Fruit fly (Drosophila melanogaster) whole organism, embryonic: ENCODE data around the gene CG12723.
A peak's percentile ranks its signal among the peaks of the same experiment; 100 is the strongest.

Experiments
- Adf1 ChIP-seq: fragments of 200-800 bp; sonication (Bioruptor generic); IDR thresholded peaks from 2 replicates; pipeline ENCODE4 v1.3.6; 2022; ENCODE audit warnings: missing biosample characterization, missing genetic modification characterization
- Blimp-1 ChIP-seq: fragments of 200-800 bp; sonication (Bioruptor generic); optimal IDR thresholded peaks from 3 replicates; lab custom pipeline; 2018; ENCODE audit warnings: missing biosample characterization, missing genetic modification characterization, mild to moderate bottlenecking, moderate library complexity, missing genetic modification reagents
- C15 ChIP-seq: fragments of 200-800 bp; sonication (Bioruptor generic); IDR thresholded peaks from 3 replicates; pipeline ENCODE4 v1.3.6; 2022; ENCODE audit warnings: missing biosample characterization, missing genetic modification characterization
- CG10267 ChIP-seq: fragments of 200-800 bp; sonication (Bioruptor generic); optimal IDR thresholded peaks from 2 replicates; lab custom pipeline; 2018; ENCODE audit warnings: missing biosample characterization, mild to moderate bottlenecking, missing genetic modification characterization, moderate library complexity
- CG10321 ChIP-seq: fragments of 200-800 bp; sonication (Bioruptor generic); IDR thresholded peaks from 2 replicates; pipeline ENCODE4 v1.3.6; 2022; ENCODE audit warnings: missing biosample characterization, missing genetic modification characterization
- CG12659 ChIP-seq: fragments of 200-800 bp; sonication (Bioruptor generic); optimal IDR thresholded peaks from 3 replicates; lab custom pipeline; 2017; ENCODE audit warnings: mild to moderate bottlenecking, missing biosample characterization, missing genetic modification reagents, missing genetic modification characterization
- CG13624 ChIP-seq: fragments of 200-800 bp; sonication (Bioruptor generic); optimal IDR thresholded peaks from 2 replicates; lab custom pipeline; 2016; ENCODE audit warnings: missing biosample characterization, missing genetic modification characterization
- CG15073 ChIP-seq: fragments of 200-800 bp; sonication (Bioruptor generic); optimal IDR thresholded peaks from 2 replicates; lab custom pipeline; 2016; ENCODE audit warnings: missing biosample characterization, missing genetic modification characterization
- CG15269 ChIP-seq: fragments of 200-800 bp; sonication (Bioruptor generic); optimal IDR thresholded peaks from 2 replicates; lab custom pipeline; 2018; ENCODE audit warnings: missing biosample characterization, mild to moderate bottlenecking, missing genetic modification characterization, moderate library complexity
- CG2875 ChIP-seq: fragments of 200-800 bp; sonication (Bioruptor generic); optimal IDR thresholded peaks from 2 replicates; lab custom pipeline; 2017; ENCODE audit warnings: missing biosample characterization, mild to moderate bottlenecking, missing genetic modification characterization, missing genetic modification reagents
- CG32767 ChIP-seq: fragments of 200-800 bp; sonication (Bioruptor generic); IDR thresholded peaks from 2 replicates; pipeline ENCODE4 v1.3.6; 2022; ENCODE audit warnings: missing biosample characterization, missing genetic modification characterization
- CG34376 ChIP-seq: fragments of 200-800 bp; sonication (Bioruptor generic); optimal IDR thresholded peaks from 2 replicates; lab custom pipeline; 2018; ENCODE audit warnings: missing biosample characterization, mild to moderate bottlenecking, missing genetic modification characterization
- CG4328 ChIP-seq: fragments of 200-800 bp; sonication (Bioruptor generic); optimal IDR thresholded peaks from 3 replicates; lab custom pipeline; 2017; ENCODE audit warnings: missing biosample characterization, missing genetic modification reagents, missing genetic modification characterization
- CG5180 ChIP-seq: fragments of 200-800 bp; sonication (Bioruptor generic); optimal IDR thresholded peaks from 3 replicates; lab custom pipeline; 2017; ENCODE audit warnings: missing biosample characterization, missing genetic modification characterization, mild to moderate bottlenecking, moderate library complexity, missing genetic modification reagents
- CG6683 ChIP-seq: fragments of 200-800 bp; sonication (Bioruptor generic); optimal IDR thresholded peaks from 2 replicates; lab custom pipeline; 2017; ENCODE audit warnings: missing biosample characterization, mild to moderate bottlenecking, missing genetic modification characterization, missing genetic modification reagents
- CG8924 ChIP-seq: fragments of 200-800 bp; optimal IDR thresholded peaks from 3 replicates; lab custom pipeline; 2019; ENCODE audit warnings: missing biosample characterization, mild to moderate bottlenecking, missing genetic modification characterization, moderate library complexity
- Dfd ChIP-seq, 2 experiments: fragments of >200 bp; optimal IDR thresholded peaks; 2 replicates each; lab custom pipeline; 2017; ENCODE audit warnings: missing biosample characterization in 2 of 2, missing genetic modification characterization in 2 of 2
- Drgx ChIP-seq: fragments of 200-800 bp; sonication (Bioruptor generic); IDR thresholded peaks from 2 replicates; pipeline ENCODE4 v1.3.6; 2022; ENCODE audit warnings: missing biosample characterization, missing genetic modification characterization
- Hmx ChIP-seq: fragments of 200-800 bp; sonication (Bioruptor generic); optimal IDR thresholded peaks from 2 replicates; lab custom pipeline; 2016; ENCODE audit warnings: missing biosample characterization, missing genetic modification characterization
- Hr78 ChIP-seq, 2 experiments: fragments of 200-800 bp in 1 of 2; fragments of >200 bp in 1 of 2; sonication (Bioruptor generic) in 1 of 2; optimal IDR thresholded peaks; 2 replicates each; lab custom pipeline; 2017 to 2019; ENCODE audit warnings: missing biosample characterization in 2 of 2, missing genetic modification characterization in 2 of 2, mild to moderate bottlenecking in 1 of 2, moderate library complexity in 1 of 2
- NC2β ChIP-seq: fragments of 200-800 bp; sonication (Bioruptor generic); optimal IDR thresholded peaks from 2 replicates; lab custom pipeline; 2016; ENCODE audit warnings: missing biosample characterization, missing genetic modification characterization
- Oaz ChIP-seq: fragments of 200-800 bp; sonication (Bioruptor generic); IDR thresholded peaks from 2 replicates; pipeline ENCODE4 v1.3.6; 2022; ENCODE audit warnings: missing biosample characterization, missing genetic modification characterization
- Opbp ChIP-seq: fragments of 200-800 bp; sonication (Bioruptor generic); IDR thresholded peaks from 3 replicates; pipeline ENCODE4 v1.3.6; 2022; ENCODE audit warnings: missing biosample characterization, missing genetic modification characterization; ENCODE audit not compliant: partially characterized antibody
- Sox100B ChIP-seq: fragments of 200-800 bp; sonication (Bioruptor generic); optimal IDR thresholded peaks from 3 replicates; lab custom pipeline; 2018; ENCODE audit warnings: missing biosample characterization, mild to moderate bottlenecking, missing genetic modification characterization
- ap ChIP-seq: fragments of 200-800 bp; sonication (Bioruptor generic); IDR thresholded peaks from 2 replicates; pipeline ENCODE4 v1.3.6; 2022; ENCODE audit warnings: missing biosample characterization, missing genetic modification characterization
- caup ChIP-seq: fragments of 200-800 bp; sonication (Bioruptor generic); optimal IDR thresholded peaks from 3 replicates; lab custom pipeline; 2017; ENCODE audit warnings: missing biosample characterization, mild to moderate bottlenecking, missing genetic modification characterization, moderate library complexity; ENCODE audit not compliant: severe bottlenecking
- ci ChIP-seq: fragments of 200-800 bp; sonication (Bioruptor generic); IDR thresholded peaks from 3 replicates; pipeline ENCODE4 v1.3.6; 2022; ENCODE audit warnings: missing biosample characterization, missing genetic modification characterization
- crp ChIP-seq, 2 experiments: fragments of 200-800 bp; sonication (Bioruptor generic); optimal IDR thresholded peaks; 2 replicates in 1 of 2; 3 replicates in 1 of 2; lab custom pipeline; 2017; ENCODE audit warnings: missing biosample characterization in 2 of 2, missing genetic modification characterization in 2 of 2, mild to moderate bottlenecking in 1 of 2, moderate library complexity in 1 of 2
- dimm ChIP-seq: fragments of 200-800 bp; sonication (Bioruptor generic); IDR thresholded peaks from 2 replicates; pipeline ENCODE4 v1.3.6; 2022; ENCODE audit warnings: missing biosample characterization, missing genetic modification characterization
- ems ChIP-seq: fragments of 200-800 bp; sonication (Bioruptor generic); optimal IDR thresholded peaks from 3 replicates; lab custom pipeline; 2016; ENCODE audit warnings: missing biosample characterization, missing genetic modification characterization
- fu2 ChIP-seq: fragments of 200-800 bp; sonication (Bioruptor generic); optimal IDR thresholded peaks from 2 replicates; lab custom pipeline; 2016; ENCODE audit warnings: missing biosample characterization, missing genetic modification characterization
- gcm2 ChIP-seq: fragments of 200-800 bp; sonication (Bioruptor generic); optimal IDR thresholded peaks from 2 replicates; lab custom pipeline; 2016; ENCODE audit warnings: missing biosample characterization, missing genetic modification characterization
- her ChIP-seq: fragments of 200-800 bp; sonication (Bioruptor generic); optimal IDR thresholded peaks from 2 replicates; lab custom pipeline; 2016; ENCODE audit warnings: missing biosample characterization, missing genetic modification characterization
- kay ChIP-seq: fragments of 200-800 bp; sonication (Bioruptor generic); optimal IDR thresholded peaks from 2 replicates; lab custom pipeline; 2016; ENCODE audit warnings: missing biosample characterization, missing genetic modification characterization
- knrl ChIP-seq: fragments of 200-800 bp; sonication (Bioruptor generic); IDR thresholded peaks from 3 replicates; pipeline ENCODE4 v1.3.6; 2022; ENCODE audit warnings: missing biosample characterization, missing genetic modification characterization; ENCODE audit not compliant: partially characterized antibody
- lab ChIP-seq: fragments of 200-800 bp; sonication (Bioruptor generic); optimal IDR thresholded peaks from 3 replicates; lab custom pipeline; 2017; ENCODE audit warnings: missing biosample characterization, missing genetic modification characterization, mild to moderate bottlenecking, moderate library complexity, missing genetic modification reagents
- mld ChIP-seq: fragments of 200-800 bp; sonication (Bioruptor generic); IDR thresholded peaks from 3 replicates; pipeline ENCODE4 v1.3.6; 2022; ENCODE audit warnings: missing biosample characterization, missing genetic modification characterization; ENCODE audit not compliant: partially characterized antibody
- pan ChIP-seq, 4 experiments: fragments of >200 bp in 3 of 4; fragments of 200-800 bp in 1 of 4; sonication (Bioruptor generic) in 1 of 4; optimal IDR thresholded peaks in 3 of 4; IDR thresholded peaks in 1 of 4; 2 replicates each; pipeline versions ENCODE4 v1.3.6 to Lab custom; 2017 to 2022; ENCODE audit warnings: missing biosample characterization in 2 of 4, missing genetic modification characterization in 2 of 4, mixed read lengths in 1 of 4
- sna ChIP-seq: fragments of 200-800 bp; sonication (Bioruptor generic); IDR thresholded peaks from 2 replicates; pipeline ENCODE4 v1.3.6; 2022; ENCODE audit warnings: missing biosample characterization, missing genetic modification characterization; ENCODE audit not compliant: partially characterized antibody
- ssp ChIP-seq: fragments of 200-800 bp; sonication (Bioruptor generic); IDR thresholded peaks from 2 replicates; pipeline ENCODE4 v1.3.6; 2022; ENCODE audit warnings: missing biosample characterization, missing genetic modification characterization
- tll ChIP-seq, 2 experiments: fragments of 200-800 bp in 1 of 2; fragments of >200 bp in 1 of 2; sonication (Bioruptor generic) in 1 of 2; optimal IDR thresholded peaks; 2 replicates each; lab custom pipeline; 2017 to 2019; ENCODE audit warnings: missing biosample characterization in 2 of 2, missing genetic modification characterization in 2 of 2, mild to moderate bottlenecking in 1 of 2, moderate library complexity in 1 of 2
- toy ChIP-seq: fragments of 200-800 bp; sonication (Bioruptor generic); IDR thresholded peaks from 2 replicates; pipeline ENCODE4 v1.3.6; 2022; ENCODE audit warnings: missing biosample characterization, missing genetic modification characterization
- twi ChIP-seq: fragments of 200-800 bp; optimal IDR thresholded peaks from 2 replicates; lab custom pipeline; 2019; ENCODE audit warnings: missing biosample characterization, mild to moderate bottlenecking, missing genetic modification characterization, moderate library complexity
- tx ChIP-seq: fragments of 200-800 bp; sonication (Bioruptor generic); optimal IDR thresholded peaks from 2 replicates; lab custom pipeline; 2016; ENCODE audit warnings: missing biosample characterization, missing genetic modification characterization
- vnd ChIP-seq: fragments of 200-800 bp; sonication (Bioruptor generic); IDR thresholded peaks from 3 replicates; pipeline ENCODE4 v1.3.6; 2022; ENCODE audit warnings: missing biosample characterization, missing genetic modification characterization; ENCODE audit not compliant: partially characterized antibody
- zfh1 ChIP-seq: fragments of 200-800 bp; sonication (Bioruptor generic); IDR thresholded peaks from 3 replicates; pipeline ENCODE4 v1.3.6; 2022; ENCODE audit warnings: missing biosample characterization, missing genetic modification characterization

Gene CG12723

DNA sequence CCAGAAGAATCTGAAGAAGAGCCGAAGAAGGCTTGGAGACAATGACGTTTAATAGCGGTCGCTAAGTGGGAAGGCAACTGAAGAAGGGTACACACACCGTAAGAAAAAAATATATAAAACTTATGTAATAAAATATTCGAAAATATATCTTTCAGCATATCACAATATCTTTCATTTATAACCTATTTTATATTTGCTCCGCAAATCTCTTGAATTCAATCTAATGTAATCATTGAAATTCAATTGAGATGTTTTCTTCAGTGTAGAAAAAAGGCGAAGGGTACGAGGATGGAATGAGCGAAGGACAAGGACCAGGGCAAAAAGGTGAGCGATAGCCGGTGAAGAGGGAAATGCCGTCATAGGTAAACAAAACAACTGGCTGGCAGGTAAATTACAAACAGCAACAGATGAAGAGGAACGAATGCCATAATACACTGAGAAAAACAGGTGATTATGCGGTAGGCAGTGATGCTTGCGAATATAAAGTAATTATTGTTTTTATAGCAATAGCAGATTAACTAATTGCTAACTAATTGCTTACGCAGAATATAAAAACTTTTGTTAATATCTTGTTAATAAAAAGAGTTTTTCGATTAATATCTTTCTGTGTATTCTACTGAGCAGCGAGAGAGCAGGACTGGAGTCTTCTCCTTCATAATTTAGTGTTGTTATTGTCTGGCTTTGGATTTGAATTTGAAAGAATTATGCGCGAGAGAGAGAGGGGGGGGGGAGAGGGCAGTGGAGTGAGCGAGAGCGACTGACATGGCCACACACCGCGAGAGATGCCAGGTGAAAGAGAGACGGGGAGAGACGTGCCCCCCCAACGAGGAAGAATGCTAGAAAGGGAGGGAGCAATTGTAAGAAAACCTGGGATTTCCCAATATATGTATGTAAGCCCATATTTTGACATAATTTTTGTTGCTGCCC lies 42.4 kb upstream of the CG12723 start (continued):
- peak in 1 of 2 experiments; percentile 29 for TF ChIP-seq crp (GFP tag; optimal IDR thresholded peaks at IDR 0.05; lab: Kevin White, UChicago)
- no peak for TF ChIP-seq C15
- TF ChIP-seq Sox100B (GFP tag; lab: Kevin White, UChicago), result peak; percentile 78
- no peak for TF ChIP-seq sna
- TF ChIP-seq CG10321, result 0 out of 2 replicates have a peak, but pooled peaks have one; percentile 22
- peak; percentile 46 for TF ChIP-seq CG15073 (GFP tag; lab: Kevin White, UChicago)
- TF ChIP-seq CG2875 (GFP tag; lab: Kevin White, UChicago), result peak; percentile 72
- no peak for TF ChIP-seq CG34376
- TF ChIP-seq gcm2, result peak; percentile 66
- TF ChIP-seq dimm (GFP tag; lab: Robert Waterston, UW), result peak; percentile 57; the same call in 1 of the 2 replicates
- TF ChIP-seq NC2β (GFP tag; lab: Kevin White, UChicago), result peak; percentile 76
- TF ChIP-seq caup (GFP tag; lab: Kevin White, UChicago), result peak; percentile 56
- peak; percentile 64 for TF ChIP-seq CG5180 (GFP tag; lab: Kevin White, UChicago)
- no peak for TF ChIP-seq Dfd (GFP tag; optimal IDR thresholded peaks at IDR 0.05; lab: Kevin White, UChicago)
- peak; percentile 48; the same call in 1 of the 2 replicates for TF ChIP-seq Drgx (GFP tag; lab: Robert Waterston, UW)
- TF ChIP-seq Oaz (GFP tag; lab: Robert Waterston, UW), result peak; percentile 48
- peak; percentile 62 for TF ChIP-seq ap (GFP tag; lab: Robert Waterston, UW)
- TF ChIP-seq ci (GFP tag; lab: Robert Waterston, UW), result peak; percentile 85
- TF ChIP-seq toy (GFP tag; lab: Robert Waterston, UW), result no peak
- TF ChIP-seq CG12659 (GFP tag; lab: Kevin White, UChicago), result peak; percentile 76
- TF ChIP-seq CG10267 (tag; lab: Kevin White, UChicago), result peak; percentile 87
- TF ChIP-seq vnd (GFP tag; lab: Robert Waterston, UW), result no peak
- TF ChIP-seq Adf1 (GFP tag; lab: Robert Waterston, UW), result no peak
- TF ChIP-seq CG32767, result peak; percentile 62; the same call in 1 of the 2 replicates
- peak; percentile 85 for TF ChIP-seq twi (tag; lab: Kevin White, UChicago)
- TF ChIP-seq CG6683, result peak; percentile 24
- TF ChIP-seq CG8924 (tag; lab: Kevin White, UChicago), result peak; percentile 92
- TF ChIP-seq mld (GFP tag; lab: Robert Waterston, UW), result no peak
- peak; percentile 60 for TF ChIP-seq kay (GFP tag; lab: Kevin White, UChicago)
- TF ChIP-seq fu2 (GFP tag; lab: Kevin White, UChicago), result peak; percentile 46
- peak; percentile 68 for TF ChIP-seq ems
- peak in 1 of 2 experiments; percentile 39 for TF ChIP-seq Hr78 (GFP tag; optimal IDR thresholded peaks at IDR 0.05; lab: Kevin White, UChicago)
- TF ChIP-seq Hmx (GFP tag; lab: Kevin White, UChicago), result peak; percentile 69
- peak; percentile 61 for TF ChIP-seq tx
- TF ChIP-seq ssp, result peak; percentile 74
- no peak for TF ChIP-seq pan (optimal IDR thresholded peaks at IDR 0.05; lab: Kevin White, UChicago)
- peak in 1 of 2 experiments; percentile 78 for TF ChIP-seq pan (GFP tag; optimal IDR thresholded peaks at IDR 0.05 in 1 of 2, IDR thresholded peaks at IDR 0.05 in 1 of 2)
- TF ChIP-seq Opbp (GFP tag; lab: Robert Waterston, UW), result no peak
- TF ChIP-seq Blimp-1 (GFP tag; lab: Kevin White, UChicago), result peak; percentile 84
- TF ChIP-seq knrl, result no peak
- TF ChIP-seq CG15269 (tag; lab: Kevin White, UChicago), result peak; percentile 70
- peak in 1 of 2 experiments; percentile 94 for TF ChIP-seq tll (GFP tag; optimal IDR thresholded peaks at IDR 0.05; lab: Kevin White, UChicago)
- TF ChIP-seq zfh1 (GFP tag; lab: Robert Waterston, UW), result peak; percentile 93
- peak; percentile 23 for TF ChIP-seq her (GFP tag; lab: Kevin White, UChicago)
- TF ChIP-seq CG13624 (GFP tag; lab: Kevin White, UChicago), result peak; percentile 83
- peak; percentile 76 for TF ChIP-seq lab (GFP tag; lab: Kevin White, UChicago)
- TF ChIP-seq CG4328, result peak; percentile 49
